Fruit fly (Drosophila melanogaster): ENCODE measurements around the gene Pvf3.

DNA sequence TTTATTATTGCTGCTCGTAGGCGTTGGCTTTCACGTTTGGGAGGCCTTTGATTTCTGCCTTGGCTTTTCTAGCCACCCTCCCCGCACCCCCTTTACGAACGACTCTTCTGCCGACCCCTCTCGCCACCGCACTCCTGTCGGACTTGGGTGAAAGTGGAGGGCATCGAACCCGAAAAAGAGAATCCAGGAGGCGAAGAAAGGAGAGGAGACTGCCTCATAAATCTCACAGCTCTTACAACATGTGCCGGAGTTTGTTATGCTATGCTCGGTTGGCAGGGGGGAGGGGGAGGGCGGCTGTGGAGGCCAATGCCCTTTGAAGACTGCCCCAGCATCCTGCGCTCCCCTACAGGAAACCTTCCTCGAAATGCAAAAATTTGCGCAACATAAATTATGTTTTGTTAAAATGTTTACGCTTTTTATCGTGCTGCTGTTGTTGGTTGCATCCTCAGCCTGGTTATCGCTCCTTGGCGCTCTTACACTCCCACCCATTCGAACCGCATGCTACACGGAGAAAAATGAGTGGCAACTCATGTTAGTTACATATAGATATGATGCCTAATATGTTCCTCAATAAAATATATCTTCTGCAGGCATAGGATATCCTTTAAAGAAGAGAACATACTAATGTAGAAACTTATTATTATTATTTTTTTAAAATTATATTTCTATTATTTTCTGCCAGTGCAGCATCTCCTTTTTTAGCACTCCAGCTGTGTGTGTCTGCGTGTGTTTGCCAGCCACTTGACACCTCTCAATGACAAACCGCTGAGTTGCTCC, 53.1 kb downstream of the Pvf3 start:
- TF ChIP-seq h (optimal IDR thresholded peaks at IDR 0.05) (no peak), Myc (optimal IDR thresholded peaks at IDR 0.05) (no peak)
